Worm (Caenorhabditis elegans): ENCODE measurements around the gene hoe-1.
A peak's percentile ranks its signal among the peaks of the same experiment; 100 is the strongest.

Gene hoe-1

ce11 chrIV:4748408-4749105 lies 4.5 kb upstream of the hoe-1 start, which contains the start of gene cyc-2.1:
Gene cyc-2.1 (minus strand): TSS chrIV:4749012.
- TF ChIP-seq rnt-1 (tag; optimal IDR thresholded peaks at IDR 0.05) (peak; percentile 59), nhr-237 (tag; optimal IDR thresholded peaks at IDR 0.05) (peak; percentile 34), C16A3.4 (tag; optimal IDR thresholded peaks at IDR 0.05) (peak; percentile 58), dpl-1 (GFP tag; optimal IDR thresholded peaks at IDR 0.05) (peak in 2 of 3 experiments; percentile 34), pqm-1 (tag; optimal IDR thresholded peaks at IDR 0.05) (no peak), mep-1 (tag; optimal IDR thresholded peaks at IDR 0.05) (peak; percentile 55), tbx-2 (tag; optimal IDR thresholded peaks at IDR 0.05) (peak; percentile 58), nhr-77 (tag; optimal IDR thresholded peaks at IDR 0.05) (peak; percentile 5), aly-2 (tag; optimal IDR thresholded peaks at IDR 0.05) (peak; percentile 42), F16B12.6 (tag; optimal IDR thresholded peaks at IDR 0.05) (no peak), skn-1 (tag; optimal IDR thresholded peaks at IDR 0.05) (peak; percentile 29), nhr-47 (tag; optimal IDR thresholded peaks at IDR 0.05) (peak; percentile 38), nhr-28 (tag; optimal IDR thresholded peaks at IDR 0.05) (no peak), ets-5 (GFP tag; IDR thresholded peaks at IDR 0.05) (no peak), lin-13 (GFP tag; optimal IDR thresholded peaks at IDR 0.05) (peak; percentile 36), unc-86 (tag; optimal IDR thresholded peaks at IDR 0.05) (peak; percentile 30), C34B4.2 (tag; optimal IDR thresholded peaks at IDR 0.05) (no peak), ceh-63 (GFP tag; optimal IDR thresholded peaks at IDR 0.05) (no peak), nhr-85 (tag) (peak; percentile 68), lsy-2 (tag; optimal IDR thresholded peaks at IDR 0.05) (peak; percentile 80 to 91), ceh-82 (tag; optimal IDR thresholded peaks at IDR 0.05) (peak in 1 of 3 experiments; percentile 48), fkh-10 (GFP tag; optimal IDR thresholded peaks at IDR 0.05) (no peak), sptf-1 (tag; optimal IDR thresholded peaks at IDR 0.05) (no peak), lin-14 (GFP tag; optimal IDR thresholded peaks at IDR 0.05) (peak; percentile 83), jun-1 (tag; optimal IDR thresholded peaks at IDR 0.05) (no peak), egl-13 (tag; optimal IDR thresholded peaks at IDR 0.05) (peak; percentile 6), unc-98 (GFP tag; IDR thresholded peaks at IDR 0.05) (no peak), swsn-7 (tag; optimal IDR thresholded peaks at IDR 0.05) (peak; percentile 59), nhr-19 (GFP tag; conservative IDR thresholded peaks at IDR 0.05) (peak; percentile 71), lir-3 (tag; optimal IDR thresholded peaks at IDR 0.05; ENCODE audit: poor library complexity) (no peak), ztf-4 (tag; optimal IDR thresholded peaks at IDR 0.05) (peak; percentile 22), snu-23 (GFP tag; optimal IDR thresholded peaks at IDR 0.05) (peak; percentile 70), lin-35 (GFP tag; optimal IDR thresholded peaks at IDR 0.05) (peak; percentile 33 to 55), fkh-4 (tag; optimal IDR thresholded peaks at IDR 0.05; ENCODE audit: borderline replicate concordance) (no peak), egl-27 (tag; optimal IDR thresholded peaks at IDR 0.05) (no peak), elt-3 (tag; optimal IDR thresholded peaks at IDR 0.05) (peak in 2 of 6 experiments; percentile 12 to 38), xbp-1 (tag; optimal IDR thresholded peaks at IDR 0.05) (peak; percentile 34), hpl-2 (GFP tag; optimal IDR thresholded peaks at IDR 0.05) (peak; percentile 26), hlh-4 (tag; optimal IDR thresholded peaks at IDR 0.05) (no peak), snpc-4 (tag; optimal IDR thresholded peaks at IDR 0.05) (peak; percentile 45), lin-15B (tag; optimal IDR thresholded peaks at IDR 0.05) (peak; percentile 35), elt-2 (tag; optimal IDR thresholded peaks at IDR 0.05) (peak; percentile 28), dsc-1 (tag; optimal IDR thresholded peaks at IDR 0.05) (peak; percentile 21), nhr-20 (tag; optimal IDR thresholded peaks at IDR 0.05) (peak; percentile 80), mdl-1 (tag; optimal IDR thresholded peaks at IDR 0.05) (peak in 1 of 2 experiments; percentile 37), fkh-8 (tag; optimal IDR thresholded peaks at IDR 0.05) (peak; percentile 71), isw-1 (GFP tag; IDR thresholded peaks at IDR 0.05) (peak; percentile 38; the same call in 1 of the 2 replicates), nhr-71 (tag; optimal IDR thresholded peaks at IDR 0.05) (peak; percentile 71), lin-39 (tag; optimal IDR thresholded peaks at IDR 0.05) (no peak), nhr-90 (tag; optimal IDR thresholded peaks at IDR 0.05; ENCODE audit: poor library complexity) (peak; percentile 37), aha-1 (tag; optimal IDR thresholded peaks at IDR 0.05) (no peak)
